Worm (Caenorhabditis elegans) whole organism, L4 larva: ENCODE data around the gene cdc-48.1.

ENCODE experiments used
- Y48G9A.11 ChIP-seq: fragments of 200-800 bp; sonication (Bioruptor generic); IDR thresholded peaks from 2 replicates; pipeline ENCODE4 v1.3.6; 2022; ENCODE audit warnings: missing genetic modification reagents, missing genetic modification characterization, missing compliant biosample characterization
- cey-2 ChIP-seq: sonication (generic microtip); optimal IDR thresholded peaks from 3 replicates; lab custom pipeline; 2017; ENCODE audit warnings: missing genetic modification characterization, mild to moderate bottlenecking, missing compliant biosample characterization, antibody characterized with exemption, borderline replicate concordance; ENCODE audit not compliant: insufficient read depth
- hlh-30 ChIP-seq: sonication (generic microtip); optimal IDR thresholded peaks from 2 replicates; lab custom pipeline; 2017; ENCODE audit warnings: antibody characterized with exemption, mild to moderate bottlenecking, missing genetic modification characterization, missing compliant biosample characterization; ENCODE audit not compliant: insufficient read depth
- mes-2 ChIP-seq: sonication (generic microtip); optimal IDR thresholded peaks from 2 replicates; lab custom pipeline; 2016; ENCODE audit warnings: missing genotype, mild to moderate bottlenecking, missing genetic modification characterization, missing compliant biosample characterization; ENCODE audit not compliant: poor library complexity, severe bottlenecking
- nhr-25 ChIP-seq: sonication (generic microtip); optimal IDR thresholded peaks from 2 replicates; lab custom pipeline; 2017; ENCODE audit warnings: missing genetic modification characterization, mild to moderate bottlenecking, missing compliant biosample characterization, antibody characterized with exemption, moderate library complexity, borderline replicate concordance; ENCODE audit not compliant: insufficient read depth
- nhr-77 ChIP-seq: fragments of 150-350 bp; optimal IDR thresholded peaks from 2 replicates; lab custom pipeline; 2014; ENCODE audit warnings: missing biosample characterization, missing genetic modification characterization
- skn-1 ChIP-seq: fragments of 150-350 bp; optimal IDR thresholded peaks from 2 replicates; lab custom pipeline; 2014; ENCODE audit warnings: missing biosample characterization, missing genetic modification characterization
- unc-130 ChIP-seq: sonication (generic microtip); optimal IDR thresholded peaks from 2 replicates; lab custom pipeline; 2016; ENCODE audit warnings: missing genetic modification reagents, missing genetic modification characterization, missing compliant biosample characterization

DNA sequence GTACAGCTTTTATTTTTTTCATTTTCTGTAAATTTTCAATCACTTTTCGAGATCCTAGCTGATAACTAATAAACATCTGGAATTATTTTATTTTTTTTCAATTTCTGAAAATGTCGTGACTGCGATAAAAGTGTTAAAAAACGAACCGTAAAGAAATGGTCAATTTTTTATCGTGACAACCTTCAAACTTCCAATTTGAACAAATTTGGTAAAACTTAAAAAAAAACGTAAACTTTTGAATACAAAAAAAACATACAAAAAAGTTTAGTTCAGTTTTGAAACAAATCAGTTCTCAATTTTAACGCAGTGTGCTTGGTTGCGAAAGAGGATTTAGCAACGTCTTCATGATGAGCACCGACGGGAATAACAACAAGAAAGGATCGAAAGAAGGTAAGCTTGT, 8.8 kb upstream of the cdc-48.1 start, which contains the start of gene C06A1.3:
- no peak for TF ChIP-seq skn-1 (tag; lab: Kevin White, UChicago)
- TF ChIP-seq mes-2 (tag; lab: Kevin White, UChicago) = no peak
- TF ChIP-seq nhr-25 = no peak
- no peak for TF ChIP-seq hlh-30 (tag; lab: Kevin White, UChicago)
- no peak for TF ChIP-seq cey-2 (tag; lab: Kevin White, UChicago)
- no peak for TF ChIP-seq nhr-77 (tag; lab: Kevin White, UChicago)
- no peak for TF ChIP-seq Y48G9A.11 (GFP tag; lab: Robert Waterston, UW)
- no peak for TF ChIP-seq unc-130
